Fruit fly (Drosophila melanogaster) whole organism, embryonic: ENCODE data around the gene CG14000.

Experiments
- CG10267 ChIP-seq: fragments of 200-800 bp; sonication (Bioruptor generic); optimal IDR thresholded peaks from 2 replicates; lab custom pipeline; 2018; ENCODE audit warnings: missing biosample characterization, mild to moderate bottlenecking, missing genetic modification characterization, moderate library complexity
- CG17912 ChIP-seq: fragments of 200-800 bp; sonication (Bioruptor generic); optimal IDR thresholded peaks from 2 replicates; lab custom pipeline; 2018; ENCODE audit warnings: missing biosample characterization, mild to moderate bottlenecking, missing genetic modification characterization
- HLH3B ChIP-seq: fragments of 200-800 bp; sonication (Bioruptor generic); IDR thresholded peaks from 2 replicates; pipeline ENCODE4 v1.3.6; 2022; ENCODE audit warnings: missing biosample characterization, missing genetic modification characterization
- Opbp ChIP-seq: fragments of 200-800 bp; sonication (Bioruptor generic); IDR thresholded peaks from 3 replicates; pipeline ENCODE4 v1.3.6; 2022; ENCODE audit warnings: missing biosample characterization, missing genetic modification characterization; ENCODE audit not compliant: partially characterized antibody
- dm ChIP-seq: fragments of 200-800 bp; sonication (Bioruptor generic); optimal IDR thresholded peaks from 3 replicates; lab custom pipeline; 2016; ENCODE audit warnings: missing biosample characterization, missing genetic modification characterization
- lov ChIP-seq, 2 experiments: fragments of 200-800 bp in 1 of 2; fragments of >200 bp in 1 of 2; sonication (Bioruptor generic) in 1 of 2; IDR thresholded peaks in 1 of 2; optimal IDR thresholded peaks in 1 of 2; 2 replicates in 1 of 2; 3 replicates in 1 of 2; pipeline versions ENCODE4 v1.3.6 to Lab custom; 2017 to 2022; ENCODE audit warnings: missing biosample characterization in 1 of 2, missing genetic modification characterization in 1 of 2
- psq ChIP-seq: fragments of 200-800 bp; sonication (Bioruptor generic); optimal IDR thresholded peaks from 2 replicates; lab custom pipeline; 2017; ENCODE audit warnings: missing biosample characterization, missing genetic modification characterization
- tup ChIP-seq: fragments of 200-800 bp; sonication (Bioruptor generic); optimal IDR thresholded peaks from 2 replicates; lab custom pipeline; 2016; ENCODE audit warnings: missing biosample characterization, mild to moderate bottlenecking, missing genetic modification characterization, moderate library complexity
- yki ChIP-seq: fragments of >200 bp; optimal IDR thresholded peaks from 3 replicates; lab custom pipeline; 2018

dm6 chr2L:5927363-5927762, 17.3 kb upstream of the CG14000 start:
- TF ChIP-seq psq (no peak), tup (GFP tag; lab: Kevin White, UChicago) (no peak), dm (GFP tag; lab: Kevin White, UChicago) (no peak), lov (optimal IDR thresholded peaks at IDR 0.05; lab: Kevin White, UChicago) (no peak), lov (GFP tag; IDR thresholded peaks at IDR 0.05; lab: Robert Waterston, UW) (no peak), yki (lab: Kevin White, UChicago) (no peak), CG10267 (tag; lab: Kevin White, UChicago) (no peak), HLH3B (GFP tag; lab: Robert Waterston, UW) (no peak), CG17912 (GFP tag; lab: Kevin White, UChicago) (no peak), Opbp (no peak)
